Fruit fly (Drosophila melanogaster): ENCODE data around the gene CG2211.

Gene CG2211

DNA sequence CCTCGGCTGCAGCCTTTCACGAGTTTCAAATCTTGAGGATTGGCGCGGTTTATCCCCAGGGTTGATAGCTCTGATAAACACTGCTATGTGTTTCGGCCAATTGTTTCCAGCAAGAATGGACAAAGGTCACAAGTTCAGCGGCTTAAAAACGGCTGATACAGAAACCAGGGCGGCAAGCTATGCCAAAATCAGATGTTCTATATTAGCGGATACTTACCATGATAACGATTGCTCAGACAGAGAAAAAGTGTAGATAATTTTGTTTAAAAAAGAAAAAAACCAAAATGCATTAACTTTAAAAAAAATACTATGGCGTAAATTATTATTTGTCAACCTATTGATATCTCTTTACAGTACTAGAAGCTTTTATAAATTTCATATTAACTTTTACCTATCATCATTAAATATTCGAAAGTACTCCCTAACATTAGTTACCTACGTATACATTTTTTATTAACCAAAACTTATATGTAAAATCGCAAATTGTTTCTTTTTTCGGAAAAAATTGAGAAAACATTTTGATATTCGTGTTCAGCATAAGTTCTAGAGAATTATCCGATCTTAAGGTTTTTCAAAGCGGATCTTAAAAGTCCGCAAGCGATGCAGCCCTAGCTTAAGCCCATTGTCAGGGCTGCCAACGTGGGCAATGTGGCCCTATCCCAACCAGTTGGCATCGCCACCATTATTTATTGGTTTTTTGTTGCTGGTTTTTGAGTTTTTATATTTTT lies 22.0 kb downstream of the CG2211 start, which contains the start of the genes sturkopf and Herc4:
Gene sturkopf (minus strand): TSS at position 339 of the 728 bp plus-strand sequence.
Gene Herc4 (plus strand): TSS at position 658 of the 728 bp plus-strand sequence.
- no peak for TF ChIP-seq Ets21C (GFP tag; optimal IDR thresholded peaks at IDR 0.05)
- no peak for TF ChIP-seq Eip75B (GFP tag; optimal IDR thresholded peaks at IDR 0.05)
- TF ChIP-seq dsx (GFP tag; optimal IDR thresholded peaks at IDR 0.05; ENCODE audit: poor library complexity, severe bottlenecking) = peak; percentile 48
- TF ChIP-seq acj6 (GFP tag; optimal IDR thresholded peaks at IDR 0.05) = peak; percentile 82
- TF ChIP-seq CG6276 (GFP tag; optimal IDR thresholded peaks at IDR 0.05) = no peak
- TF ChIP-seq Sox15 (GFP tag; optimal IDR thresholded peaks at IDR 0.05) = peak; percentile 76
- TF ChIP-seq CG6808 (GFP tag; optimal IDR thresholded peaks at IDR 0.05) = no peak
- TF ChIP-seq fkh (GFP tag; optimal IDR thresholded peaks at IDR 0.05) = no peak
- no peak for TF ChIP-seq CG4318 (GFP tag; optimal IDR thresholded peaks at IDR 0.05)
- TF ChIP-seq CG8632 (GFP tag; optimal IDR thresholded peaks at IDR 0.05) = peak; percentile 78
- TF ChIP-seq net (GFP tag; optimal IDR thresholded peaks at IDR 0.05) = peak; percentile 75
- TF ChIP-seq topi (GFP tag; optimal IDR thresholded peaks at IDR 0.05) = peak; percentile 79
- peak; percentile 40 for TF ChIP-seq vri (GFP tag; optimal IDR thresholded peaks at IDR 0.05)
- TF ChIP-seq ss (GFP tag; optimal IDR thresholded peaks at IDR 0.05) = peak; percentile 40 to 75
- no peak for TF ChIP-seq Hr4 (GFP tag; optimal IDR thresholded peaks at IDR 0.05)
- TF ChIP-seq CG11902 (GFP tag; optimal IDR thresholded peaks at IDR 0.05) = peak; percentile 41
- peak; percentile 96 for TF ChIP-seq CG10631 (GFP tag; optimal IDR thresholded peaks at IDR 0.05)
- peak; percentile 71 for TF ChIP-seq fd59A (GFP tag; optimal IDR thresholded peaks at IDR 0.05)
- TF ChIP-seq Blimp-1 (GFP tag; optimal IDR thresholded peaks at IDR 0.05) = peak; percentile 45
- peak; percentile 57 for TF ChIP-seq CG11762 (GFP tag; optimal IDR thresholded peaks at IDR 0.05; ENCODE audit: insufficient read depth)
- TF ChIP-seq CG34406 (GFP tag; optimal IDR thresholded peaks at IDR 0.05) = peak; percentile 70
- peak; percentile 85 for TF ChIP-seq CG6792 (GFP tag; optimal IDR thresholded peaks at IDR 0.05)
- TF ChIP-seq Eip78C (GFP tag) = peak; percentile 93
- no peak; the same call in none of the 2 replicates for TF ChIP-seq CG15336 (GFP tag; IDR thresholded peaks at IDR 0.05)
- TF ChIP-seq lz (GFP tag; optimal IDR thresholded peaks at IDR 0.05) = peak; percentile 92
- TF ChIP-seq CG32006 (GFP tag; optimal IDR thresholded peaks at IDR 0.05) = peak; percentile 87
- TF ChIP-seq cyc (GFP tag; optimal IDR thresholded peaks at IDR 0.05) = peak; percentile 60
- peak; percentile 83 for TF ChIP-seq CG3032 (tag; optimal IDR thresholded peaks at IDR 0.05)
- TF ChIP-seq dac (GFP tag; optimal IDR thresholded peaks at IDR 0.05) = no peak
- peak; percentile 45 for TF ChIP-seq CG6854 (GFP tag; optimal IDR thresholded peaks at IDR 0.05)
- peak; percentile 85 for TF ChIP-seq CG31627 (GFP tag; optimal IDR thresholded peaks at IDR 0.05)
- no peak for TF ChIP-seq Sox102F (GFP tag; optimal IDR thresholded peaks at IDR 0.05)
- peak; percentile 38 for TF ChIP-seq CG1621 (tag; optimal IDR thresholded peaks at IDR 0.05)
- TF ChIP-seq OdsH (GFP tag; optimal IDR thresholded peaks at IDR 0.05) = peak; percentile 76
- no peak for TF ChIP-seq CG9139 (GFP tag; optimal IDR thresholded peaks at IDR 0.05)
- TF ChIP-seq Lpt (GFP tag; optimal IDR thresholded peaks at IDR 0.05) = peak; percentile 64
- TF ChIP-seq esn (GFP tag; optimal IDR thresholded peaks at IDR 0.05) = peak; percentile 93
- peak; percentile 84 for TF ChIP-seq CG6163 (GFP tag; IDR thresholded peaks at IDR 0.05)
- peak; percentile 68 for TF ChIP-seq achi (GFP tag; optimal IDR thresholded peaks at IDR 0.05)
- no peak for TF ChIP-seq Eip93F (GFP tag; optimal IDR thresholded peaks at IDR 0.05)
- no peak for TF ChIP-seq Met (GFP tag; optimal IDR thresholded peaks at IDR 0.05)
- no peak for TF ChIP-seq fd85E (GFP tag; optimal IDR thresholded peaks at IDR 0.05)
- peak; percentile 54 for TF ChIP-seq Ets96B (tag; optimal IDR thresholded peaks at IDR 0.05)
- TF ChIP-seq eg (GFP tag; IDR thresholded peaks at IDR 0.05) = peak; percentile 59; the same call in 2 of the 3 replicates
- no peak for TF ChIP-seq CG10669 (GFP tag; optimal IDR thresholded peaks at IDR 0.05)
- peak; percentile 97 for TF ChIP-seq svp (GFP tag)
- no peak for TF ChIP-seq CG11294 (GFP tag; IDR thresholded peaks at IDR 0.05)
- peak; percentile 88 for TF ChIP-seq Sox14 (GFP tag; optimal IDR thresholded peaks at IDR 0.05)
- TF ChIP-seq salr (GFP tag; optimal IDR thresholded peaks at IDR 0.05) = peak in 1 of 2 experiments; percentile 41
- peak; percentile 83 for TF ChIP-seq Hr39 (GFP tag; optimal IDR thresholded peaks at IDR 0.05)

Measured in whole organism, prepupa.